Worm (Caenorhabditis elegans): ENCODE data around the gene T07G12.5.
A peak's percentile ranks its signal among the peaks of the same experiment; 100 is the strongest.

Gene T07G12.5

ce11 chrIV:10506016-10506415 lies 38.9 kb downstream of the T07G12.5 start (continued):
- TF ChIP-seq hlh-17 (GFP tag; optimal IDR thresholded peaks at IDR 0.05; ENCODE audit: borderline replicate concordance) = no peak
- TF ChIP-seq ceh-82 (tag; optimal IDR thresholded peaks at IDR 0.05) = no peak
- no peak for TF ChIP-seq nhr-84 (tag; optimal IDR thresholded peaks at IDR 0.05)
- no peak for TF ChIP-seq unc-30 (tag; optimal IDR thresholded peaks at IDR 0.05)

- TF ChIP-seq swsn-7 (tag; optimal IDR thresholded peaks at IDR 0.05) (peak; percentile 6), egl-13 (tag; optimal IDR thresholded peaks at IDR 0.05) (no peak), fkh-4 (tag; optimal IDR thresholded peaks at IDR 0.05; ENCODE audit: borderline replicate concordance) (no peak), lin-35 (GFP tag; optimal IDR thresholded peaks at IDR 0.05) (no peak), ceh-88 (GFP tag; IDR thresholded peaks at IDR 0.05) (no peak), tlp-1 (tag; optimal IDR thresholded peaks at IDR 0.05) (no peak), ztf-11 (tag; optimal IDR thresholded peaks at IDR 0.05) (peak in 1 of 2 experiments; percentile 26), irx-1 (tag; optimal IDR thresholded peaks at IDR 0.05) (no peak), ets-5 (GFP tag; IDR thresholded peaks at IDR 0.05) (no peak), pax-3 (tag; optimal IDR thresholded peaks at IDR 0.05) (peak; percentile 31), aha-1 (tag; optimal IDR thresholded peaks at IDR 0.05) (no peak), lsy-2 (tag; optimal IDR thresholded peaks at IDR 0.05) (peak in 1 of 2 experiments; percentile 7), nhr-71 (tag; optimal IDR thresholded peaks at IDR 0.05) (peak; percentile 10), lir-3 (tag; optimal IDR thresholded peaks at IDR 0.05; ENCODE audit: poor library complexity) (no peak), grh-1 (GFP tag; IDR thresholded peaks at IDR 0.05) (no peak), ceh-63 (GFP tag; optimal IDR thresholded peaks at IDR 0.05) (no peak), lin-14 (GFP tag; optimal IDR thresholded peaks at IDR 0.05) (peak; percentile 69), nhr-76 (tag; optimal IDR thresholded peaks at IDR 0.05) (no peak), snpc-4 (tag; optimal IDR thresholded peaks at IDR 0.05) (no peak), lin-39 (tag; optimal IDR thresholded peaks at IDR 0.05) (no peak), sox-4 (tag; optimal IDR thresholded peaks at IDR 0.05) (no peak), pqm-1 (tag; optimal IDR thresholded peaks at IDR 0.05) (no peak), unc-98 (GFP tag; IDR thresholded peaks at IDR 0.05) (no peak), sptf-1 (tag; optimal IDR thresholded peaks at IDR 0.05) (no peak), jun-1 (tag; optimal IDR thresholded peaks at IDR 0.05) (no peak), nhr-84 (tag; optimal IDR thresholded peaks at IDR 0.05) (no peak), mdl-1 (tag; optimal IDR thresholded peaks at IDR 0.05) (no peak), nhr-11 (tag; optimal IDR thresholded peaks at IDR 0.05) (no peak), unc-62 (GFP tag; optimal IDR thresholded peaks at IDR 0.05) (no peak), elt-2 (tag; optimal IDR thresholded peaks at IDR 0.05) (no peak), ceh-8 (GFP tag; optimal IDR thresholded peaks at IDR 0.05) (no peak), C16A3.4 (tag; optimal IDR thresholded peaks at IDR 0.05) (no peak), nhr-90 (tag; optimal IDR thresholded peaks at IDR 0.05; ENCODE audit: poor library complexity) (no peak), skn-1 (tag; optimal IDR thresholded peaks at IDR 0.05) (no peak), pag-3 (tag; optimal IDR thresholded peaks at IDR 0.05; ENCODE audit: borderline replicate concordance, insufficient read depth) (no peak), nhr-28 (tag; optimal IDR thresholded peaks at IDR 0.05) (no peak), unc-86 (tag; optimal IDR thresholded peaks at IDR 0.05) (peak; percentile 42), lin-15B (tag; optimal IDR thresholded peaks at IDR 0.05) (no peak), ceh-82 (tag; optimal IDR thresholded peaks at IDR 0.05) (peak in 1 of 3 experiments; percentile 23), nhr-19 (GFP tag; conservative IDR thresholded peaks at IDR 0.05) (no peak), elt-3 (tag; optimal IDR thresholded peaks at IDR 0.05) (no peak), tbx-2 (tag; optimal IDR thresholded peaks at IDR 0.05) (peak; percentile 45), nhr-47 (tag; optimal IDR thresholded peaks at IDR 0.05) (peak; percentile 12), alr-1 (tag; optimal IDR thresholded peaks at IDR 0.05; ENCODE audit: borderline replicate concordance) (no peak), fos-1 (tag; optimal IDR thresholded peaks at IDR 0.05) (no peak), zip-4 (GFP tag; optimal IDR thresholded peaks at IDR 0.05) (no peak), fkh-8 (tag; optimal IDR thresholded peaks at IDR 0.05) (no peak), nhr-20 (tag; optimal IDR thresholded peaks at IDR 0.05) (no peak), dsc-1 (tag; optimal IDR thresholded peaks at IDR 0.05) (no peak)
These were observed 39.9 kb downstream of the T07G12.5 start for ce11 chrIV:10505016-10505415.
